Fruit fly (Drosophila melanogaster): ENCODE results near the gene Klp98A.

The Klp98A gene

DNA sequence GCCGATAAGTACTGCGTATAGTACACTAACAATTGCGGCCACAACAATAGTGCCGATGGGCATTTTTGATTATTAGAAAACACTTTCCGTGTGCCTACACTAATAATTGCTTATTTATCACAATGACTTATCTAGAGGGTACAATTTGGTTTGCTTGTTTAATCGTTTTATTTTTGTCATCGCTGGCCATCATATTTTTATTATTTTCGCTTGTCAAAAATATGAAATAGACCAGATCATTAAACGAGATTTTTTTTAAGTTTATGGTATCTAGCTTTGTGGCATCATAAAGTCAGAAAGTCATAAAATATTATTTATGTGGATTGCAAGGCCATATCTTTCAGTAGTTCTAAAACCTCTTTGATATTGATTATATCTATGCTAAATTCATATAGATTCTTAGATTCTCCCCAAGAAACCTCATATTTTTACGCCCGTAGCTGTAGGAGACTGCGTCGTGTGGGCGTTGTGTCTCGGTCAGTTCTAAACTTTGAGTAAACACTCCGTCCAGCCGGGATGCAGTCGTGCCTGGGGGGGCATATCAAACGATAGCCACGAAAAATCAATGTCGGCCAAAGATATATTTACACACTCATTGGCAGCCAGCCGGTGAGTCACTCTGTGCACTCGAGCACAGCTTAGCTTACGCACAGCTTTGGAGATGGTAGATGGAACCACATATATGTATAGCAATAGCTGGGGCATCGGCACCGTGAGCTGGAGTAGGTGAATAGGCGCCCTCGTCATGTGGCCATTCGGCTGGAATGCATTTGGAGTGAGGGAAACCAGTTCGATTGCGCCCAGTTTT lies 45.9 kb upstream of the Klp98A start:
- TF ChIP-seq CG12768 (GFP tag; optimal IDR thresholded peaks at IDR 0.05) (peak; percentile 76), cnc (optimal IDR thresholded peaks at IDR 0.05) (no peak), CG11617 (GFP tag; optimal IDR thresholded peaks at IDR 0.05) (peak; percentile 76), Hr96 (GFP tag; optimal IDR thresholded peaks at IDR 0.05) (peak; percentile 57), toe (GFP tag; optimal IDR thresholded peaks at IDR 0.05) (peak; percentile 75), cic (GFP tag; optimal IDR thresholded peaks at IDR 0.05) (peak; percentile 41), Crg-1 (GFP tag; optimal IDR thresholded peaks at IDR 0.05) (no peak), ovo (GFP tag; optimal IDR thresholded peaks at IDR 0.05) (no peak), Mnt (GFP tag; optimal IDR thresholded peaks at IDR 0.05) (peak; percentile 37), CG7045 (GFP tag; optimal IDR thresholded peaks at IDR 0.05) (peak; percentile 81), CG7101 (tag; optimal IDR thresholded peaks at IDR 0.05) (peak; percentile 59), CG33017 (tag; optimal IDR thresholded peaks at IDR 0.05) (peak; percentile 62), kay (GFP tag; ENCODE audit: borderline replicate concordance) (peak; percentile 93), CG5204 (GFP tag; optimal IDR thresholded peaks at IDR 0.05) (peak; percentile 66), tj (GFP tag; optimal IDR thresholded peaks at IDR 0.05) (peak; percentile 34), CG1620 (GFP tag; optimal IDR thresholded peaks at IDR 0.05) (no peak), Clk (GFP tag; optimal IDR thresholded peaks at IDR 0.05) (peak; percentile 47), pad (GFP tag; optimal IDR thresholded peaks at IDR 0.05) (peak; percentile 24), CG14711 (tag; optimal IDR thresholded peaks at IDR 0.05) (peak; percentile 40), bab1 (GFP tag; optimal IDR thresholded peaks at IDR 0.05) (no peak)

DNA sequence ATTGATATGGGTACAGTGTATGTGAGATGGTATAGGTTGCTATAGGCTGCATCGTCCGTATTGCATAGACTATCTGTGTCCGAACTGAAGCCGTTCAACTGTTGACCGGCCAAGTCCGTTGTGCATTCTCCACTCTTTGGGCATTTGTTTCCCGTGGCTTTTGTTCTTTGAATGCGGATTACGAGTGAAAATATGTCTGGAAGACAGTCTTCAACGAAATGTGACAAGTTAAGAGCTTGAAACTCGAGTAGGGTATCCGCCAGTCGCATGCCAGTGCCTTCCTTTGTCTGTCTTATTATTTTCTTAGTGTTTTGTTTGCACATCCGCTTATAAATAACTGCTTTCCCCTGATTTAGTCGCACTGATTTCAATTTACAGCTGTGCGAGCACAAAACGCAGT lies 44.7 kb upstream of the Klp98A start:
- TF ChIP-seq Clk (GFP tag; optimal IDR thresholded peaks at IDR 0.05) (no peak), pad (GFP tag; optimal IDR thresholded peaks at IDR 0.05) (peak; percentile 65), CG12768 (GFP tag; optimal IDR thresholded peaks at IDR 0.05) (peak; percentile 18)

DNA sequence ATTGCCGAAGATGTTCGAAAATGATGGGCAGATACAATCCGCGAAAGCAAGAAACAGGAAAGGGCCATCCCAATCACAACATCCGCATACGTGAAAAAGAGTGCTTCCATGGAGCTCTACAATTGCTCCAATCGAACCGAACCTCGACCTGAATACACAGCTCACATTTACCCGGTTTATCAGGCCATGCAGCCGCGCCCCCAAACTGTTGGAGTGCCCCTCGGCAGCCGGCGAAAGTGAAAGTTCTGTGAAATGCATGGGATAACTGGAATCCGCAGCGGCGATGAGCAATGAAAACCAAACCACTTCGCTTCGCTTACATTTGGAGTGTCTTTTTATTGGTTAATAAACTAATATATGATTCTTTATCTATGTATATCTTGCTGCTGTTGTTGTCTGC lies 38.3 kb upstream of the Klp98A start:
- TF ChIP-seq CG11617 (GFP tag; optimal IDR thresholded peaks at IDR 0.05) = no peak
- TF ChIP-seq CG7101 (tag; optimal IDR thresholded peaks at IDR 0.05) = no peak
- TF ChIP-seq Crg-1 (GFP tag; optimal IDR thresholded peaks at IDR 0.05) = no peak
- no peak for TF ChIP-seq bab1 (GFP tag; optimal IDR thresholded peaks at IDR 0.05)
- TF ChIP-seq pad (GFP tag; optimal IDR thresholded peaks at IDR 0.05) = no peak
- TF ChIP-seq CG5204 (GFP tag; optimal IDR thresholded peaks at IDR 0.05) = no peak
- TF ChIP-seq CG33017 (tag; optimal IDR thresholded peaks at IDR 0.05) = no peak
- TF ChIP-seq cnc (optimal IDR thresholded peaks at IDR 0.05) = no peak
- TF ChIP-seq ovo (GFP tag; optimal IDR thresholded peaks at IDR 0.05) = no peak
- TF ChIP-seq Mnt (GFP tag; optimal IDR thresholded peaks at IDR 0.05) = no peak
- no peak for TF ChIP-seq CG12768 (GFP tag; optimal IDR thresholded peaks at IDR 0.05)
- TF ChIP-seq tj (GFP tag; optimal IDR thresholded peaks at IDR 0.05) = no peak
- no peak for TF ChIP-seq kay (GFP tag; ENCODE audit: borderline replicate concordance)
- TF ChIP-seq CG7045 (GFP tag; optimal IDR thresholded peaks at IDR 0.05) = no peak

DNA sequence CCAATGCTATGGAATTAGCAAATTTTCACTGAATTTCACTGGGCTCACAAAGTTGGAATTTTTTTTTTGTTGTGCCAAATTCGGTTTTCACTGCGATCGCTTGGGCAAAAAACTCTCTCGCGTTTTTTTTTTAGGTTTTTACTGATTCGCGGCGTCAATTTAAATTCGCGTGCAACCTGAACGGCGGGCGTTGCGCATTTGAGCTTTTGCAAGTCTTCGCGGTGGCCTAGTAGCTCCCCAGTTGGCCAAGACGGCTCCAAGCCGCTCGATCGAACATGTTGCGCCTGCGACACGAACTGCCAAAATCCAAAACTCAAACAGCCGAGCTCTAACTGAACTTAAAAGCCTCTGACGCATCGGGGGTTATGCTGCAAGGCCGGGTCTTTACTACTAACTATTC lies 37.0 kb upstream of the Klp98A start, which contains the start of gene CG5639:
Gene CG5639, minus strand, starts transcription at position 152 of the 400 bp plus-strand sequence.
- TF ChIP-seq CG11617 (GFP tag; optimal IDR thresholded peaks at IDR 0.05) (no peak), kay (GFP tag; ENCODE audit: borderline replicate concordance) (no peak), CG33017 (tag; optimal IDR thresholded peaks at IDR 0.05) (no peak), toe (GFP tag; optimal IDR thresholded peaks at IDR 0.05) (no peak)

DNA sequence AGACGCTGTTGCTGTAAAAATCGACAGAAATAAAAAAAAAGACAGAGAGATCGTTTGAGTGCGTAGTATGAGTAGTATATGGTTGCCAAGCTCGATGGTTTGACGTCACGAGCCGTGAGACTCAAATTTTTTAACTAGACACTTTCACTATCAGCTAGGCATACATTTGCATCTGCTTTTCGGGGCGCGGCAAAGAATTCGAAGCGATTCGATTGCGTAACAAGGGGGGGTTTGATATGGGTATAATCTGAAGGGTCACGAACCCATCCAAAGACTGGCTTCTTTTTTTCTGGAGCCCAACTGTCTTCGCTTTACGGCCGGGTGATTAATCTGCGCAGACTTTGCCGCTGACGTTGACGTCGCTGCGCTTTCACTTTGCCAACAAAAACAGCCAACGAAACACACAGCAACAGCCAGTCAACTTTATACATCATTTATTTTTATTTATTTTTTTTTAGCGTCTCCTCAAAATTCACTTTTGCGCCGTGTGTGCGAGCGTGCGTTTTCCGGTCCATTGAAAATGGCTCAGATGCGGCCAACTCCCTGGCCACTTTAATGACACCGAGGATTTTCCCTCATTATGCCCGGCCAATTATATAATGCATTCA lies 34.7 kb upstream of the Klp98A start:
- TF ChIP-seq CG7101 (tag; optimal IDR thresholded peaks at IDR 0.05) = no peak
- TF ChIP-seq bab1 (GFP tag; optimal IDR thresholded peaks at IDR 0.05) = no peak
- no peak for TF ChIP-seq cnc (optimal IDR thresholded peaks at IDR 0.05)
- TF ChIP-seq cic (GFP tag; optimal IDR thresholded peaks at IDR 0.05) = no peak
- TF ChIP-seq CG7045 (GFP tag; optimal IDR thresholded peaks at IDR 0.05) = no peak
- TF ChIP-seq Hr96 (GFP tag; optimal IDR thresholded peaks at IDR 0.05) = no peak
- TF ChIP-seq pad (GFP tag; optimal IDR thresholded peaks at IDR 0.05) = no peak
- no peak for TF ChIP-seq CG12768 (GFP tag; optimal IDR thresholded peaks at IDR 0.05)
- TF ChIP-seq CG5204 (GFP tag; optimal IDR thresholded peaks at IDR 0.05) = no peak
- no peak for TF ChIP-seq CG14711 (tag; optimal IDR thresholded peaks at IDR 0.05)
- no peak for TF ChIP-seq tj (GFP tag; optimal IDR thresholded peaks at IDR 0.05)
- no peak for TF ChIP-seq ovo (GFP tag; optimal IDR thresholded peaks at IDR 0.05)
- TF ChIP-seq Crg-1 (GFP tag; optimal IDR thresholded peaks at IDR 0.05) = no peak
- TF ChIP-seq CG1620 (GFP tag; optimal IDR thresholded peaks at IDR 0.05) = no peak

DNA sequence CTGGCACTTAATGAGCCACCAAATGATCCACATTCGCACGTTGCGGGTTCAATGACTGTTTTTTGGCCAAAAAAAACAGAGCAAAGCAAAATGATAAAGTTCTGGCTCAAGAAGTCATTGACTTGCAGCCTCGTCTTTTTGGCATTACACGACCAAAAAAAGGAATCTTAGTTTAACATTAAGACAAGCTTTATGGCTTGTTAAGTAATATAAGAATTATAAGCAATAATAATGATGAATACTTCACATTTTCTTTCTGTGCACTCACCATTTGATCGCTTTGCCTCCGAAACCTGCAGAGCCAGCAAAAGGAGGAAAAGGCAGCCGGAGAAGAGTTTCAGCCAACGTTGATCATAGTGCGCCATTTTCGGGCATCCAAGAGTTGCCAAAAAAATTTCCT lies 34.2 kb upstream of the Klp98A start:
- TF ChIP-seq pad (GFP tag; optimal IDR thresholded peaks at IDR 0.05) (no peak), Crg-1 (GFP tag; optimal IDR thresholded peaks at IDR 0.05) (no peak), ovo (GFP tag; optimal IDR thresholded peaks at IDR 0.05) (no peak), cic (GFP tag; optimal IDR thresholded peaks at IDR 0.05) (no peak), CG7045 (GFP tag; optimal IDR thresholded peaks at IDR 0.05) (no peak), CG1620 (GFP tag; optimal IDR thresholded peaks at IDR 0.05) (no peak), CG14711 (tag; optimal IDR thresholded peaks at IDR 0.05) (no peak), cnc (optimal IDR thresholded peaks at IDR 0.05) (no peak), Mnt (GFP tag; optimal IDR thresholded peaks at IDR 0.05) (no peak), toe (GFP tag; optimal IDR thresholded peaks at IDR 0.05) (no peak), CG5204 (GFP tag; optimal IDR thresholded peaks at IDR 0.05) (no peak), Hr96 (GFP tag; optimal IDR thresholded peaks at IDR 0.05) (no peak), CG11617 (GFP tag; optimal IDR thresholded peaks at IDR 0.05) (no peak), Clk (GFP tag; optimal IDR thresholded peaks at IDR 0.05) (no peak), tj (GFP tag; optimal IDR thresholded peaks at IDR 0.05) (no peak), CG7101 (tag; optimal IDR thresholded peaks at IDR 0.05) (no peak)

All from whole organism, adult.